Fruit fly (Drosophila melanogaster) whole organism, embryonic: ENCODE data around the gene Cdc7.

ENCODE experiments used
- Atf-2 ChIP-seq: fragments of 200-800 bp; sonication (Bioruptor generic); optimal IDR thresholded peaks from 2 replicates; lab custom pipeline; 2016; ENCODE audit warnings: missing biosample characterization, missing genetic modification characterization
- Bdp1 ChIP-seq: fragments of 200-800 bp; sonication (Bioruptor generic); optimal IDR thresholded peaks from 3 replicates; lab custom pipeline; 2016; ENCODE audit warnings: missing biosample characterization, missing genetic modification characterization
- BtbVII ChIP-seq: fragments of 200-800 bp; sonication (Bioruptor generic); optimal IDR thresholded peaks from 3 replicates; lab custom pipeline; 2017; ENCODE audit warnings: missing biosample characterization, mild to moderate bottlenecking, missing genetic modification characterization
- C15 ChIP-seq: fragments of 200-800 bp; sonication (Bioruptor generic); IDR thresholded peaks from 3 replicates; pipeline ENCODE4 v1.3.6; 2022; ENCODE audit warnings: missing biosample characterization, missing genetic modification characterization
- CG10209 ChIP-seq: fragments of 200-800 bp; sonication (Bioruptor generic); optimal IDR thresholded peaks from 3 replicates; lab custom pipeline; 2017; ENCODE audit warnings: missing biosample characterization, mild to moderate bottlenecking, missing genetic modification characterization, missing genetic modification reagents
- CG12104 ChIP-seq: fragments of 200-800 bp; sonication (Bioruptor generic); optimal IDR thresholded peaks from 3 replicates; lab custom pipeline; 2016; ENCODE audit warnings: missing biosample characterization, missing genetic modification characterization
- CG12299 ChIP-seq: fragments of 200-800 bp; sonication (Bioruptor generic); optimal IDR thresholded peaks from 2 replicates; lab custom pipeline; 2018; ENCODE audit warnings: missing biosample characterization, mild to moderate bottlenecking, missing genetic modification characterization
- CG12942 ChIP-seq: fragments of 200-800 bp; sonication (Bioruptor generic); optimal IDR thresholded peaks from 3 replicates; lab custom pipeline; 2016; ENCODE audit warnings: missing biosample characterization, missing genetic modification characterization
- CG13287 ChIP-seq: fragments of 200-800 bp; sonication (Bioruptor generic); IDR thresholded peaks from 2 replicates; pipeline ENCODE4 v1.3.6; 2022; ENCODE audit warnings: missing biosample characterization, missing genetic modification characterization; ENCODE audit not compliant: partially characterized antibody
- CG1529 ChIP-seq: fragments of 200-800 bp; sonication (Bioruptor generic); optimal IDR thresholded peaks from 3 replicates; lab custom pipeline; 2018; ENCODE audit warnings: missing biosample characterization, missing genetic modification characterization
- CG18011 ChIP-seq: fragments of 200-800 bp; sonication (Bioruptor generic); optimal IDR thresholded peaks from 2 replicates; lab custom pipeline; 2017; ENCODE audit warnings: missing biosample characterization, missing genetic modification characterization, mild to moderate bottlenecking, moderate library complexity, missing genotype
- CG2116 ChIP-seq: fragments of 200-800 bp; sonication (Bioruptor generic); optimal IDR thresholded peaks from 3 replicates; lab custom pipeline; 2018; ENCODE audit warnings: missing biosample characterization, mild to moderate bottlenecking, missing genetic modification characterization
- CG2678 ChIP-seq: fragments of 200-800 bp; sonication (Bioruptor generic); optimal IDR thresholded peaks from 3 replicates; lab custom pipeline; 2019; ENCODE audit warnings: missing biosample characterization, mild to moderate bottlenecking, missing genetic modification characterization, moderate library complexity
- CG2712 ChIP-seq: fragments of 200-800 bp; optimal IDR thresholded peaks from 3 replicates; lab custom pipeline; 2019; ENCODE audit warnings: missing biosample characterization, mild to moderate bottlenecking, missing genetic modification characterization, moderate library complexity
- CG32532 ChIP-seq: fragments of 200-800 bp; sonication (Bioruptor generic); IDR thresholded peaks from 2 replicates; pipeline ENCODE4 v1.3.6; 2022; ENCODE audit warnings: missing biosample characterization, missing genetic modification characterization
- CG3838 ChIP-seq: fragments of 200-800 bp; sonication (Bioruptor generic); optimal IDR thresholded peaks from 3 replicates; lab custom pipeline; 2016; ENCODE audit warnings: missing biosample characterization, missing genetic modification characterization
- CG3847 ChIP-seq: fragments of 200-800 bp; sonication (Bioruptor generic); IDR thresholded peaks from 2 replicates; pipeline ENCODE4 v1.3.6; 2022; ENCODE audit warnings: missing biosample characterization, missing genetic modification characterization
- CG4360 ChIP-seq: fragments of 200-800 bp; sonication (Bioruptor generic); IDR thresholded peaks from 2 replicates; pipeline ENCODE4 v1.3.6; 2022; ENCODE audit warnings: missing biosample characterization, missing genetic modification characterization
- CG4424 ChIP-seq: fragments of 200-800 bp; sonication (Bioruptor generic); optimal IDR thresholded peaks from 3 replicates; lab custom pipeline; 2016; ENCODE audit warnings: missing biosample characterization, missing genetic modification characterization
- CG4617 ChIP-seq: fragments of 200-800 bp; sonication (Bioruptor generic); optimal IDR thresholded peaks from 3 replicates; lab custom pipeline; 2016; ENCODE audit warnings: missing biosample characterization, missing genetic modification characterization, borderline replicate concordance
- CG4820 ChIP-seq: fragments of 200-800 bp; sonication (Bioruptor generic); optimal IDR thresholded peaks from 3 replicates; lab custom pipeline; 2016; ENCODE audit warnings: missing biosample characterization, missing genetic modification characterization
- CG5245 ChIP-seq: fragments of 200-800 bp; sonication (Bioruptor generic); optimal IDR thresholded peaks from 3 replicates; lab custom pipeline; 2016; ENCODE audit warnings: missing biosample characterization, missing genetic modification characterization
- CG8765 ChIP-seq: fragments of 200-800 bp; sonication (Bioruptor generic); IDR thresholded peaks from 2 replicates; pipeline ENCODE4 v1.3.6; 2022; ENCODE audit warnings: missing biosample characterization, missing genetic modification characterization
- Dek ChIP-seq: fragments of 200-800 bp; sonication (Bioruptor generic); optimal IDR thresholded peaks from 3 replicates; lab custom pipeline; 2019; ENCODE audit warnings: missing biosample characterization, mild to moderate bottlenecking, missing genetic modification characterization, moderate library complexity
- Hr39 ChIP-seq: fragments of >200 bp; optimal IDR thresholded peaks from 2 replicates; lab custom pipeline; 2017
- Jarid2 ChIP-seq: fragments of 200-800 bp; sonication (Bioruptor generic); optimal IDR thresholded peaks from 3 replicates; lab custom pipeline; 2017; ENCODE audit warnings: mild to moderate bottlenecking, missing biosample characterization, missing genetic modification reagents, missing genetic modification characterization
- Kr ChIP-seq: fragments of 200-800 bp; sonication (Bioruptor generic); optimal IDR thresholded peaks from 2 replicates; lab custom pipeline; 2017; ENCODE audit warnings: missing biosample characterization, mild to moderate bottlenecking, missing genetic modification characterization
- NC2α ChIP-seq: fragments of 200-800 bp; sonication (Bioruptor generic); optimal IDR thresholded peaks from 2 replicates; lab custom pipeline; 2016; ENCODE audit warnings: missing biosample characterization, missing genetic modification characterization
- Nf-YA ChIP-seq: fragments of 200-800 bp; sonication (Bioruptor generic); IDR thresholded peaks from 2 replicates; pipeline ENCODE4 v1.3.6; 2022; ENCODE audit warnings: missing biosample characterization, missing genetic modification characterization
- Optix ChIP-seq: fragments of 200-800 bp; sonication (Bioruptor generic); IDR thresholded peaks from 3 replicates; pipeline ENCODE4 v1.3.6; 2022; ENCODE audit warnings: missing biosample characterization, missing genetic modification characterization
- ase ChIP-seq: fragments of 200-800 bp; sonication (Bioruptor generic); IDR thresholded peaks from 3 replicates; pipeline ENCODE4 v1.3.6; 2022; ENCODE audit warnings: missing biosample characterization, missing genetic modification characterization
- bigmax ChIP-seq: fragments of 200-800 bp; sonication (Bioruptor generic); optimal IDR thresholded peaks from 2 replicates; lab custom pipeline; 2018; ENCODE audit warnings: missing biosample characterization, mild to moderate bottlenecking, missing genetic modification characterization
- fru ChIP-seq: fragments of >200 bp; optimal IDR thresholded peaks from 2 replicates; lab custom pipeline; 2017
- ftz-f1 ChIP-seq: fragments of 200-800 bp; sonication (Bioruptor generic); optimal IDR thresholded peaks from 2 replicates; lab custom pipeline; 2016; ENCODE audit warnings: missing biosample characterization, missing genetic modification characterization
- h ChIP-seq: fragments of >200 bp; optimal IDR thresholded peaks from 2 replicates; lab custom pipeline; 2017
- hb ChIP-seq: fragments of 200-800 bp; sonication (Bioruptor generic); IDR thresholded peaks from 3 replicates; pipeline ENCODE4 v1.3.6; 2022; ENCODE audit warnings: missing biosample characterization, missing genetic modification characterization; ENCODE audit not compliant: partially characterized antibody
- hbn ChIP-seq: fragments of 200-800 bp; sonication (Bioruptor generic); IDR thresholded peaks from 2 replicates; pipeline ENCODE4 v1.3.6; 2022; ENCODE audit warnings: missing biosample characterization, missing genetic modification characterization; ENCODE audit not compliant: partially characterized antibody
- inv ChIP-seq: fragments of 200-800 bp; sonication (Bioruptor generic); IDR thresholded peaks from 2 replicates; pipeline ENCODE4 v1.3.6; 2022; ENCODE audit warnings: missing biosample characterization, missing genetic modification characterization; ENCODE audit not compliant: partially characterized antibody
- ken ChIP-seq: fragments of 200-800 bp; sonication (Bioruptor generic); IDR thresholded peaks from 3 replicates; pipeline ENCODE4 v1.3.6; 2022; ENCODE audit warnings: missing biosample characterization, missing genetic modification characterization
- lilli ChIP-seq: fragments of 200-800 bp; sonication (Bioruptor generic); optimal IDR thresholded peaks from 3 replicates; lab custom pipeline; 2016; ENCODE audit warnings: missing biosample characterization, missing genetic modification characterization
- mam ChIP-seq: fragments of 200-800 bp; sonication (Bioruptor generic); optimal IDR thresholded peaks from 3 replicates; lab custom pipeline; 2016; ENCODE audit warnings: missing biosample characterization, missing genetic modification characterization
- oc ChIP-seq: fragments of 200-800 bp; sonication (Bioruptor generic); optimal IDR thresholded peaks from 2 replicates; lab custom pipeline; 2018; ENCODE audit warnings: missing biosample characterization, mild to moderate bottlenecking, missing genetic modification characterization, moderate library complexity
- otp ChIP-seq: fragments of 200-800 bp; sonication (Bioruptor generic); IDR thresholded peaks from 3 replicates; pipeline ENCODE4, ENCODE4 v1.3.6; 2022; ENCODE audit warnings: missing biosample characterization, missing genetic modification characterization
- ranshi ChIP-seq: fragments of 200-800 bp; sonication (Bioruptor generic); IDR thresholded peaks from 2 replicates; pipeline ENCODE4 v1.3.6; 2022; ENCODE audit warnings: missing biosample characterization, missing genetic modification characterization
- scrt ChIP-seq: fragments of 200-800 bp; sonication (Bioruptor generic); optimal IDR thresholded peaks from 2 replicates; lab custom pipeline; 2018; ENCODE audit warnings: missing biosample characterization, mild to moderate bottlenecking, missing genetic modification characterization, moderate library complexity
- sug ChIP-seq: fragments of 200-800 bp; optimal IDR thresholded peaks from 2 replicates; lab custom pipeline; 2019; ENCODE audit warnings: missing biosample characterization, mild to moderate bottlenecking, missing genetic modification characterization, moderate library complexity
- tin ChIP-seq: fragments of 200-800 bp; sonication (Bioruptor generic); optimal IDR thresholded peaks from 3 replicates; lab custom pipeline; 2016; ENCODE audit warnings: missing biosample characterization, missing genetic modification characterization
- tio ChIP-seq: fragments of 200-800 bp; sonication (Bioruptor generic); optimal IDR thresholded peaks from 2 replicates; lab custom pipeline; 2017; ENCODE audit warnings: missing biosample characterization, missing genetic modification characterization, inconsistent platforms
- vfl ChIP-seq: fragments of 200-800 bp; sonication (Bioruptor generic); optimal IDR thresholded peaks from 2 replicates; lab custom pipeline; 2016; ENCODE audit warnings: missing biosample characterization, missing genetic modification characterization
- wdn ChIP-seq: fragments of 200-800 bp; sonication (Bioruptor generic); IDR thresholded peaks from 2 replicates; pipeline ENCODE4 v1.3.6; 2022; ENCODE audit warnings: missing biosample characterization, missing genetic modification characterization
- zen2 ChIP-seq: fragments of 200-800 bp; sonication (Bioruptor generic); IDR thresholded peaks from 3 replicates; pipeline ENCODE4 v1.3.6; 2022; ENCODE audit warnings: missing biosample characterization, missing genetic modification characterization; ENCODE audit not compliant: partially characterized antibody

Cdc7 gene

DNA sequence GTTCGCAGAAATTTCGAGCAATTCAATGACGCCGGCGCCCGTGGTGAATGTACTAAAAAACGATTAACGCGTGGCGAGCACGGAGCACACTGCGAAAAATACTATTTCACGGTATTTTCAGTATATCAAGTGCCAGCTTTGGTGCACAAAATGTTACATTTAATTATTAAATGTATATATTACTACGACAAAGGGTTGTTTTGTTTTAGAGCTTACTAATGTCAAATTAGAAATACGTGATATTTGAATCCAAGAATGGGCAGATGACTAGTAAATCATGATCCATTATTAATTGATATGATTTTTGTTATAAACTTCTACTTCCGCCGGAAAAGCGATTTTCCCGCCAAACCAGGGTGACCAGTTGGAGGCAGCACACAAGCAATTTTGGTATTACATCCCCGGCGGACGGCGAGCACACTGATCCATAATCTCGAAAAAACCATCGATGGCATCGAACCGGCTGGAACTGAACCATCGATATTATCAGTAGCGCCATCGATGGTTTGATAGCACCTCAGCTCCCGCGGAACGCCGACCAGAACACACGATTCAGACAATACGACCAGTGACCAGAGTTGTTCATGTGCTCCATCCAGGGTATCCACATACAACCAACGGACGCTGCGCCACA, at the start of gene Cdc7, which contains the start of gene CG3226 (continued):
- TF ChIP-seq CG3847 (GFP tag; lab: Robert Waterston, UW) (peak; percentile 57; the same call in 1 of the 2 replicates), vfl (no peak), Nf-YA (GFP tag; lab: Robert Waterston, UW) (no peak), tio (GFP tag; lab: Kevin White, UChicago) (peak; percentile 51), Jarid2 (peak; percentile 69), CG4424 (GFP tag; lab: Kevin White, UChicago) (peak; percentile 72), CG12299 (tag; lab: Kevin White, UChicago) (peak; percentile 70), CG5245 (GFP tag; lab: Kevin White, UChicago) (peak; percentile 29), CG12942 (GFP tag; lab: Kevin White, UChicago) (no peak), NC2α (GFP tag; lab: Kevin White, UChicago) (no peak), Bdp1 (GFP tag; lab: Kevin White, UChicago) (peak; percentile 48), Dek (tag; lab: Kevin White, UChicago) (peak; percentile 56), bigmax (GFP tag; lab: Kevin White, UChicago) (no peak), C15 (GFP tag; lab: Robert Waterston, UW) (no peak), oc (tag; lab: Kevin White, UChicago) (peak; percentile 41), inv (GFP tag; lab: Robert Waterston, UW) (peak; percentile 67), hb (GFP tag; lab: Robert Waterston, UW) (peak; percentile 58; the same call in 1 of the 3 replicates), zen2 (no peak), CG2712 (tag; lab: Kevin White, UChicago) (peak; percentile 63), CG4360 (0 out of 2 replicates have a peak, but pooled peaks have one; percentile 8), CG2116 (GFP tag; lab: Kevin White, UChicago) (peak; percentile 83), ase (GFP tag; lab: Robert Waterston, UW) (no peak), CG8765 (GFP tag; lab: Robert Waterston, UW) (no peak), h (no peak), CG18011 (GFP tag; lab: Kevin White, UChicago) (peak; percentile 54), ftz-f1 (GFP tag; lab: Kevin White, UChicago) (no peak), ranshi (GFP tag; lab: Robert Waterston, UW) (peak; percentile 56), mam (GFP tag; lab: Kevin White, UChicago) (peak; percentile 31), CG1529 (GFP tag; lab: Kevin White, UChicago) (peak; percentile 62), Atf-2 (GFP tag; lab: Kevin White, UChicago) (no peak), tin (peak; percentile 31), sug (tag; lab: Kevin White, UChicago) (peak; percentile 73), CG4617 (peak; percentile 21), CG32532 (GFP tag; lab: Robert Waterston, UW) (peak; percentile 71), hbn (GFP tag; lab: Robert Waterston, UW) (peak; percentile 63; the same call in 1 of the 2 replicates), CG12104 (GFP tag; lab: Kevin White, UChicago) (peak; percentile 76), fru (lab: Kevin White, UChicago) (no peak), CG2678 (peak; percentile 68), CG10209 (peak; percentile 74), ken (no peak), scrt (GFP tag; lab: Kevin White, UChicago) (peak; percentile 65), otp (GFP tag; lab: Robert Waterston, UW) (0 out of 3 replicates have a peak, but pooled peaks have one; percentile 36), wdn (GFP tag; lab: Robert Waterston, UW) (no peak), Hr39 (no peak), CG13287 (GFP tag; lab: Robert Waterston, UW) (peak; percentile 76), BtbVII (GFP tag; lab: Kevin White, UChicago) (peak; percentile 83), Optix (GFP tag; lab: Robert Waterston, UW) (no peak), lilli (peak; percentile 12), CG4820 (GFP tag; lab: Kevin White, UChicago) (peak; percentile 15), CG3838 (peak; percentile 35), Kr (GFP tag; lab: Kevin White, UChicago) (no peak)
